Worm (Caenorhabditis elegans): Measurements from ENCODE around the gene F10E7.2.

ce11 chrII:7072315-7072589, 49.8 kb upstream of the F10E7.2 start, which contains the start of gene kars-1:
- TF ChIP-seq unc-62 (GFP tag; optimal IDR thresholded peaks at IDR 0.05): no peak
- TF ChIP-seq ceh-58 (GFP tag; IDR thresholded peaks at IDR 0.05): no peak
- no peak for TF ChIP-seq dpl-1 (GFP tag; optimal IDR thresholded peaks at IDR 0.05)
- TF ChIP-seq F55B11.4 (tag; optimal IDR thresholded peaks at IDR 0.05; ENCODE audit: borderline replicate concordance, insufficient read depth): no peak
- no peak for TF ChIP-seq snpc-4 (GFP tag; optimal IDR thresholded peaks at IDR 0.05)
- TF ChIP-seq snpc-4 (tag; optimal IDR thresholded peaks at IDR 0.05): no peak
- TF ChIP-seq sea-2 (GFP tag; IDR thresholded peaks at IDR 0.05): no peak
- TF ChIP-seq aptf-3 (GFP tag; IDR thresholded peaks at IDR 0.05): no peak
- TF ChIP-seq pha-4 (tag; optimal IDR thresholded peaks at IDR 0.05): no peak
- TF ChIP-seq ztf-3 (GFP tag; optimal IDR thresholded peaks at IDR 0.05): no peak
- TF ChIP-seq madf-3 (GFP tag; IDR thresholded peaks at IDR 0.05): no peak
- TF ChIP-seq rpc-1 (optimal IDR thresholded peaks at IDR 0.05): no peak
- no peak for TF ChIP-seq rpc-1 (tag; optimal IDR thresholded peaks at IDR 0.05)
